Worm (Caenorhabditis elegans) whole organism, L2 larva: Measurements from ENCODE around the gene C56A3.4.

ENCODE experiments used
- egl-27 ChIP-seq: sonication (generic microtip); optimal IDR thresholded peaks from 3 replicates; lab custom pipeline; 2017; ENCODE audit warnings: missing biosample characterization, missing genetic modification reagents, missing genetic modification characterization
- nhr-237 ChIP-seq: fragments of 150-350 bp; optimal IDR thresholded peaks from 2 replicates; lab custom pipeline; 2014; ENCODE audit warnings: missing biosample characterization, missing genetic modification characterization
- skn-1 ChIP-seq: sonication (generic microtip); optimal IDR thresholded peaks from 2 replicates; lab custom pipeline; 2017; ENCODE audit warnings: missing biosample characterization, missing genetic modification characterization
- snpc-4 ChIP-seq: fragments of 150-350 bp; optimal IDR thresholded peaks from 2 replicates; lab custom pipeline; 2014; ENCODE audit warnings: missing biosample characterization, missing genetic modification characterization
- ztf-11 ChIP-seq: sonication (generic microtip); optimal IDR thresholded peaks from 2 replicates; lab custom pipeline; 2017; ENCODE audit warnings: missing biosample characterization, missing genetic modification characterization

ce11 chrV:13559978-13560377 lies 8.4 kb upstream of the C56A3.4 start, which contains the start of gene C56A3.8:
- TF ChIP-seq snpc-4 (tag; lab: Kevin White, UChicago) (no peak), skn-1 (tag; lab: Kevin White, UChicago) (no peak), ztf-11 (tag; lab: Kevin White, UChicago) (no peak), nhr-237 (tag; lab: Kevin White, UChicago) (no peak), egl-27 (tag; lab: Kevin White, UChicago) (no peak)
